Fruit fly (Drosophila melanogaster) S2 (cell line): Measurements from ENCODE around the gene Prm.

Experiments
- CG8478 ChIP-seq: fragments of >200 bp; optimal IDR thresholded peaks from 2 replicates; lab custom pipeline; 2018
- CTCF ChIP-seq, 2 experiments: fragments of >200 bp; optimal IDR thresholded peaks; 2 replicates each; lab custom pipeline; 2018

- TF ChIP-seq CG8478 (no peak), CTCF (optimal IDR thresholded peaks at IDR 0.05; lab: Kevin White, UChicago) (no peak)
These were observed 42.6 kb upstream of the Prm start for dm6 chr3L:8787701-8788100.
